Worm (Caenorhabditis elegans): ENCODE measurements around the gene srg-53.

- TF ChIP-seq nhr-77 (tag; optimal IDR thresholded peaks at IDR 0.05), result no peak
- TF ChIP-seq mab-5 (tag; optimal IDR thresholded peaks at IDR 0.05), result no peak
- no peak for TF ChIP-seq ZK546.5 (tag; optimal IDR thresholded peaks at IDR 0.05)
- no peak for TF ChIP-seq nhr-12 (tag; optimal IDR thresholded peaks at IDR 0.05)
- TF ChIP-seq ama-1 (optimal IDR thresholded peaks at IDR 0.05), result no peak
- TF ChIP-seq zag-1 (tag; optimal IDR thresholded peaks at IDR 0.05), result no peak
- TF ChIP-seq skn-1 (tag; optimal IDR thresholded peaks at IDR 0.05), result no peak
- no peak for TF ChIP-seq elt-1 (tag; optimal IDR thresholded peaks at IDR 0.05)
- no peak for TF ChIP-seq unc-39 (tag; optimal IDR thresholded peaks at IDR 0.05)
- TF ChIP-seq crh-2 (tag; optimal IDR thresholded peaks at IDR 0.05), result no peak
- no peak for TF ChIP-seq mdl-1 (tag; optimal IDR thresholded peaks at IDR 0.05)
- TF ChIP-seq nhr-129 (tag; optimal IDR thresholded peaks at IDR 0.05), result no peak
- TF ChIP-seq nhr-6 (tag; optimal IDR thresholded peaks at IDR 0.05), result no peak
These were observed 11.2 kb downstream of the srg-53 start, which contains the start of gene srlf-21 for ce11 chrV:890423-890822.

Measured in whole organism, L2 larva.